Worm (Caenorhabditis elegans): Measurements from ENCODE around the gene K11D12.8.

DNA sequence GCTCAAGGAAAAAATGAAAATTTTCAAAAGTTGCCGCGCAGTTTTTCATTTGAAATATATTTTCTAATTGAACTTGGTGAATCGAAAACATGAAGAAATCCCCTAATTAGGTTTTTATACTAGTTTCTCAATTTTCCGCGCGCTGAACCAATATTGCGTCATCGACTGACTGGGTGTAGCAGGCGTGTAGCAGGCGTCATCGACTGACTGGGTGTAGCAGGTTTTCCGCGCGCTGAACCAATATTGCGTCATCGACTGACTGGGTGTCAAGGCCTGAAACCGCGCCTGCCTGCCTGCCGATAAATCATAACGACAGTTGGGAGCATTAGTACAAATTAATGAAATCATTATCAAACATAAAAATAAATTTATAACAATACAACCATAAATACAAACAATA lies 17.4 kb downstream of the K11D12.8 start:
- no peak for TF ChIP-seq hmg-11 (tag; optimal IDR thresholded peaks at IDR 0.05)
- TF ChIP-seq lin-15B (tag; optimal IDR thresholded peaks at IDR 0.05), result no peak
- TF ChIP-seq fkh-2 (tag; optimal IDR thresholded peaks at IDR 0.05), result no peak
- TF ChIP-seq mdl-1 (tag; optimal IDR thresholded peaks at IDR 0.05), result no peak
- no peak for TF ChIP-seq lin-39 (tag; optimal IDR thresholded peaks at IDR 0.05)
- no peak for TF ChIP-seq skn-1 (tag; optimal IDR thresholded peaks at IDR 0.05)
- TF ChIP-seq eor-1 (tag; optimal IDR thresholded peaks at IDR 0.05), result no peak
- TF ChIP-seq ZK546.5 (tag; optimal IDR thresholded peaks at IDR 0.05), result no peak
- TF ChIP-seq unc-62 (GFP tag; optimal IDR thresholded peaks at IDR 0.05), result no peak
- TF ChIP-seq egl-27 (tag; optimal IDR thresholded peaks at IDR 0.05), result no peak
